Fruit fly (Drosophila melanogaster) whole organism, prepupa: ENCODE data around the gene Best3.
A peak's percentile ranks its signal among the peaks of the same experiment; 100 is the strongest.

Experiments used
- Blimp-1 ChIP-seq: fragments of 200-800 bp; sonication (Bioruptor generic); optimal IDR thresholded peaks from 3 replicates; lab custom pipeline; 2017; ENCODE audit warnings: missing biosample characterization, missing genetic modification characterization, mild to moderate bottlenecking, moderate library complexity, missing genetic modification reagents
- CG10631 ChIP-seq: fragments of 200-800 bp; sonication (Bioruptor generic); optimal IDR thresholded peaks from 2 replicates; lab custom pipeline; 2016; ENCODE audit warnings: missing biosample characterization, missing genetic modification characterization
- CG11762 ChIP-seq: fragments of 200-800 bp; sonication (Bioruptor generic); optimal IDR thresholded peaks from 3 replicates; lab custom pipeline; 2016; ENCODE audit warnings: missing biosample characterization, missing genetic modification characterization; ENCODE audit not compliant: insufficient read depth
- CG11902 ChIP-seq: fragments of 200-800 bp; sonication (Bioruptor generic); optimal IDR thresholded peaks from 3 replicates; lab custom pipeline; 2016; ENCODE audit warnings: missing biosample characterization, missing genetic modification characterization
- CG15336 ChIP-seq: fragments of 200-800 bp; sonication (Bioruptor generic); IDR thresholded peaks from 2 replicates; pipeline ENCODE4 v1.3.6; 2022; ENCODE audit warnings: missing biosample characterization, missing genetic modification characterization
- CG1621 ChIP-seq: fragments of 200-800 bp; sonication (Bioruptor generic); optimal IDR thresholded peaks from 3 replicates; lab custom pipeline; 2018; ENCODE audit warnings: missing biosample characterization, mild to moderate bottlenecking, missing genetic modification characterization
- CG16779 ChIP-seq: fragments of 200-800 bp; sonication (Bioruptor generic); optimal IDR thresholded peaks from 3 replicates; lab custom pipeline; 2017; ENCODE audit warnings: missing biosample characterization, mild to moderate bottlenecking, missing genetic modification characterization
- CG3032 ChIP-seq: fragments of 200-800 bp; optimal IDR thresholded peaks from 2 replicates; lab custom pipeline; 2019; ENCODE audit warnings: missing biosample characterization, mild to moderate bottlenecking, missing genetic modification characterization, moderate library complexity
- CG31627 ChIP-seq: fragments of 200-800 bp; sonication (Bioruptor generic); optimal IDR thresholded peaks from 3 replicates; lab custom pipeline; 2016; ENCODE audit warnings: missing biosample characterization, missing genetic modification characterization
- CG32006 ChIP-seq: fragments of 200-800 bp; sonication (Bioruptor generic); optimal IDR thresholded peaks from 3 replicates; lab custom pipeline; 2017; ENCODE audit warnings: missing biosample characterization, mild to moderate bottlenecking, missing genetic modification characterization
- CG34406 ChIP-seq: fragments of 200-800 bp; sonication (Bioruptor generic); optimal IDR thresholded peaks from 3 replicates; lab custom pipeline; 2016; ENCODE audit warnings: missing biosample characterization, missing genetic modification characterization
- CG3919 ChIP-seq: fragments of 200-800 bp; sonication (Bioruptor generic); optimal IDR thresholded peaks from 3 replicates; lab custom pipeline; 2016; ENCODE audit warnings: missing biosample characterization, missing genetic modification characterization
- CG6163 ChIP-seq: fragments of 200-800 bp; sonication (Bioruptor generic); IDR thresholded peaks from 3 replicates; pipeline ENCODE4 v1.3.6; 2022; ENCODE audit warnings: missing biosample characterization, missing genetic modification characterization
- CG6808 ChIP-seq: fragments of 200-800 bp; sonication (Bioruptor generic); optimal IDR thresholded peaks from 3 replicates; lab custom pipeline; 2017; ENCODE audit warnings: missing biosample characterization, missing genetic modification characterization, mild to moderate bottlenecking, moderate library complexity, missing genetic modification reagents
- CG7368 ChIP-seq: fragments of 200-800 bp; sonication (Bioruptor generic); optimal IDR thresholded peaks from 3 replicates; lab custom pipeline; 2016; ENCODE audit warnings: missing biosample characterization, missing genetic modification characterization
- CG8119 ChIP-seq: fragments of 200-800 bp; sonication (Bioruptor generic); IDR thresholded peaks from 3 replicates; pipeline ENCODE4 v1.3.6; 2022; ENCODE audit warnings: missing biosample characterization, missing genetic modification characterization
- CG8632 ChIP-seq: fragments of 200-800 bp; sonication (Bioruptor generic); optimal IDR thresholded peaks from 3 replicates; lab custom pipeline; 2016; ENCODE audit warnings: missing biosample characterization, missing genetic modification characterization
- Eip78C ChIP-seq: fragments of 200-800 bp; sonication (Bioruptor generic); peaks from one replicate; lab custom pipeline; 2016; ENCODE audit warnings: missing biosample characterization, missing genetic modification characterization
- Ets96B ChIP-seq: fragments of 200-800 bp; optimal IDR thresholded peaks from 2 replicates; lab custom pipeline; 2019; ENCODE audit warnings: missing biosample characterization, mild to moderate bottlenecking, missing genetic modification characterization, moderate library complexity
- Hr38 ChIP-seq: sonication (Bioruptor generic); optimal IDR thresholded peaks from 2 replicates; lab custom pipeline; 2016; ENCODE audit warnings: missing biosample characterization, missing genetic modification characterization
- Hr39 ChIP-seq: fragments of 200-800 bp; sonication (Bioruptor generic); optimal IDR thresholded peaks from 2 replicates; lab custom pipeline; 2016; ENCODE audit warnings: missing biosample characterization, missing genetic modification characterization
- Hr4 ChIP-seq: fragments of 200-800 bp; sonication (Bioruptor generic); optimal IDR thresholded peaks from 3 replicates; lab custom pipeline; 2016; ENCODE audit warnings: missing biosample characterization, missing genetic modification characterization
- Lpt ChIP-seq: fragments of 200-800 bp; sonication (Bioruptor generic); optimal IDR thresholded peaks from 3 replicates; lab custom pipeline; 2016; ENCODE audit warnings: missing biosample characterization, missing genetic modification characterization
- Met ChIP-seq: fragments of 200-800 bp; sonication (Bioruptor generic); optimal IDR thresholded peaks from 3 replicates; lab custom pipeline; 2016; ENCODE audit warnings: missing biosample characterization, missing genetic modification characterization
- OdsH ChIP-seq: fragments of 200-800 bp; sonication (Bioruptor generic); optimal IDR thresholded peaks from 3 replicates; lab custom pipeline; 2016; ENCODE audit warnings: missing biosample characterization, missing genetic modification characterization
- Smox ChIP-seq: fragments of 200-800 bp; sonication (Bioruptor generic); optimal IDR thresholded peaks from 3 replicates; lab custom pipeline; 2016; ENCODE audit warnings: missing biosample characterization, missing genetic modification characterization
- Sox14 ChIP-seq: fragments of 200-800 bp; sonication (Bioruptor generic); optimal IDR thresholded peaks from 3 replicates; lab custom pipeline; 2016; ENCODE audit warnings: missing biosample characterization, missing genetic modification characterization
- achi ChIP-seq: fragments of 200-800 bp; sonication (Bioruptor generic); optimal IDR thresholded peaks from 3 replicates; lab custom pipeline; 2016; ENCODE audit warnings: missing biosample characterization, missing genetic modification characterization
- acj6 ChIP-seq: fragments of 200-800 bp; sonication (Bioruptor generic); optimal IDR thresholded peaks from 3 replicates; lab custom pipeline; 2016; ENCODE audit warnings: missing biosample characterization, missing genetic modification characterization
- dac ChIP-seq: fragments of 200-800 bp; sonication (Bioruptor generic); optimal IDR thresholded peaks from 2 replicates; lab custom pipeline; 2017; ENCODE audit warnings: missing biosample characterization, mild to moderate bottlenecking, missing genetic modification characterization
- dsx ChIP-seq: fragments of 200-800 bp; optimal IDR thresholded peaks from 3 replicates; lab custom pipeline; 2019; ENCODE audit warnings: missing biosample characterization, mild to moderate bottlenecking, missing genetic modification characterization, moderate library complexity; ENCODE audit not compliant: poor library complexity, severe bottlenecking
- eg ChIP-seq: fragments of 200-800 bp; sonication (Bioruptor generic); IDR thresholded peaks from 3 replicates; pipeline ENCODE4 v1.3.6; 2022; ENCODE audit warnings: missing biosample characterization, missing genetic modification characterization
- esn ChIP-seq: fragments of 200-800 bp; sonication (Bioruptor generic); optimal IDR thresholded peaks from 2 replicates; lab custom pipeline; 2016; ENCODE audit warnings: missing biosample characterization, mild to moderate bottlenecking, missing genetic modification characterization, moderate library complexity
- fd85E ChIP-seq: fragments of 200-800 bp; sonication (Bioruptor generic); optimal IDR thresholded peaks from 3 replicates; lab custom pipeline; 2016; ENCODE audit warnings: missing biosample characterization, missing genetic modification characterization
- fkh ChIP-seq: fragments of 200-800 bp; sonication (Bioruptor generic); optimal IDR thresholded peaks from 3 replicates; lab custom pipeline; 2017; ENCODE audit warnings: missing biosample characterization, mild to moderate bottlenecking, missing genetic modification characterization, moderate library complexity
- ss ChIP-seq, 2 experiments: fragments of 200-800 bp; sonication (Bioruptor generic); optimal IDR thresholded peaks; 2 replicates in 1 of 2; 3 replicates in 1 of 2; lab custom pipeline; 2017 to 2018; ENCODE audit warnings: mild to moderate bottlenecking in 2 of 2, missing biosample characterization in 2 of 2, missing genetic modification characterization in 2 of 2, moderate library complexity in 1 of 2
- svp ChIP-seq: fragments of 200-800 bp; sonication (Bioruptor generic); peaks from one replicate; lab custom pipeline; 2016; ENCODE audit warnings: missing biosample characterization, missing genetic modification characterization
- vri ChIP-seq: fragments of 200-800 bp; sonication (Bioruptor generic); optimal IDR thresholded peaks from 3 replicates; lab custom pipeline; 2016; ENCODE audit warnings: missing biosample characterization, mild to moderate bottlenecking, missing genetic modification characterization

Best3 gene

dm6 chr3L:15275469-15276153, 27.0 kb downstream of the Best3 start:
- TF ChIP-seq CG32006, result peak; percentile 5
- TF ChIP-seq svp, result peak; percentile 67
- TF ChIP-seq Eip78C (GFP tag; lab: Kevin White, UChicago), result peak; percentile 47
- peak; percentile 5 for TF ChIP-seq OdsH (GFP tag; lab: Kevin White, UChicago)
- no peak for TF ChIP-seq CG16779 (tag; lab: Kevin White, UChicago)
- TF ChIP-seq Ets96B (tag; lab: Kevin White, UChicago), result peak; percentile 6
- no peak for TF ChIP-seq dac (GFP tag; lab: Kevin White, UChicago)
- TF ChIP-seq, all 60 proteins: peak for 5

DNA sequence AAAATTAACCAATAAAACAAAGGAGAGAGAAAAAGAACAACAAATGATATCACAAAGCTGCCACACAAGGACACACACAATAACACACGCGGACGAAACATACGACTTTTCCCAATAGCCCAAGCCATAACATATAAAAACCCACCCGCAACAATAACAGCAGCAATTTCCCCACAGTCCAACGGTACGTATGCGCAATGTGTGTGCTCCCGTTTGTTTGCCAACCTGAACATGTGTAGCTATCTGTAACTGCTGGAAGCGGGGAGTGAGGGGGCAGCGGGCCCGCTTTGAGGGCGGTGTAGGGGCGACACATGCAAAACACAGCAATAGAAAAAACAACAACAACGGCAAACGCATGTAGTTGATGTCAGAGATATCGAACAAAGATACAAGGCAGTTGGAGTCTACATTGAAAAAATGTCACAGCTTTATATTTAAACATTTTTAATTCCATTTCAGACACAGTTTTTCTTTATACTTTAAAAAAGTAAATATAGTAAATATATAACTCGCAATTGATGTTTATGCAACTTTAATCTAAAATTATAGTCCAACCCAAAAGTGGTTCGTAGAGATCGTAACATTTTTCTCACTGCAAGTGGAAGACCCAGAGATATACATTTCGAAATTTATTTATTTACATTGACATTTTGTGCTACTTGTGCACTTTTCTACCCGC, 33.7 kb downstream of the Best3 start:
- TF ChIP-seq eg, result 0 out of 3 replicates have a peak, but pooled peaks have one; percentile 30
- no peak for TF ChIP-seq OdsH (GFP tag; lab: Kevin White, UChicago)
- TF ChIP-seq fkh, result peak; percentile 32
- TF ChIP-seq CG32006, result peak; percentile 15
- no peak for TF ChIP-seq dac (GFP tag; lab: Kevin White, UChicago)
- peak; percentile 14 for TF ChIP-seq Eip78C (GFP tag; lab: Kevin White, UChicago)
- peak; percentile 47; the same call in 1 of the 3 replicates for TF ChIP-seq CG8119 (GFP tag; lab: Robert Waterston, UW)
- peak; percentile 33; the same call in 1 of the 2 replicates for TF ChIP-seq CG15336 (GFP tag; lab: Robert Waterston, UW)

DNA sequence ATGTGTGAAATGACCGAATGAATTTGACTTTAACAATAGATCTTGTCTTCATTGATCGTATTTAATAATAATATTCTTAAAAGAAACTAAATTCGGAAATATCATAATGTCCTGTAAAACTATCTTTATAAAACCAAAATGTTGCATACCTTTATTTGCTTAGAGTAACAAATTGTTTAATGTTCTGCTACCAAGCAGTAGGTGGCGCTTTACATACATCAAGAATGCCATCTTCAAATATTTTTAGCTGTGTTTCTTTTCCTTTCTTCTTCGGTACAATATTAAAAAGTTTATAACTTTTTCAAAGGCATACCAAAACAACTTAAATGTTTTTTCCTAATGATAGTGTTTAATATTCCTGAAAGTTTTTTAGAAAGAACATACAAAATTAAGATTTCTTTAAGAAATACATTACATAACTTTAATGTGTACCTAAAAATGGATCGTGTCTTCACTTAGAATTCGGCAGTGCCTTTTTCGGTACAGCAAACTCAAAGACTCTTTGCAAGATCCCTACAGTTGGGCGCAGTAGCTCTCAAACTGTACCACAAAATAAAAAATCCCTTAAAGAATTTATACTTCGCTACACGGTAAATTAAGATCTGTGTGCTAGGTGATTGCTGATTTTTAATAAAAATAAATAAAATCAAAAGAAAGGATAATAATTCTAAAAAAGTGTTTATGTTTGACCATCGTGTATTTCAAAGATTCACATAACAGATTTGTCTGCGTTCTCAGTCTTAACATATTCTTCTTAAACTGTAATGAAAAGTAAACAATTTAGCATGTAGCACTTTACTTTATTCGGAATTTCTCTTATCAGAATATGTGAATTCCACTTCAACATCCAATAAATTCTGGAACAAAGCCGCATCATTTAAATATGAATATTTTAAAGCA, 34.6 kb downstream of the Best3 start:
- TF ChIP-seq esn (GFP tag; lab: Kevin White, UChicago), result peak; percentile 3
- TF ChIP-seq Eip78C (GFP tag; lab: Kevin White, UChicago), result peak; percentile 57
- TF ChIP-seq Met (GFP tag; lab: Kevin White, UChicago), result peak; percentile 9
- TF ChIP-seq Blimp-1 (GFP tag; lab: Kevin White, UChicago), result no peak
- no peak for TF ChIP-seq CG3032 (tag; lab: Kevin White, UChicago)
- no peak for TF ChIP-seq Sox14
- TF ChIP-seq Hr4, result peak; percentile 6
- TF ChIP-seq, all 60 proteins: peak for 4

dm6 chr3L:15266628-15267027, 36.0 kb downstream of the Best3 start:
- TF ChIP-seq Hr4 (peak; percentile 81), CG11762 (GFP tag; lab: Kevin White, UChicago) (peak; percentile 45), Eip78C (GFP tag; lab: Kevin White, UChicago) (peak; percentile 93), acj6 (GFP tag; lab: Kevin White, UChicago) (peak; percentile 79), CG6808 (GFP tag; lab: Kevin White, UChicago) (peak; percentile 76), Smox (peak; percentile 79), CG3919 (GFP tag; lab: Kevin White, UChicago) (peak; percentile 82), Blimp-1 (GFP tag; lab: Kevin White, UChicago) (peak; percentile 19), fd85E (GFP tag; lab: Kevin White, UChicago) (no peak), CG1621 (tag; lab: Kevin White, UChicago) (peak; percentile 35), CG32006 (peak; percentile 88), CG10631 (GFP tag; lab: Kevin White, UChicago) (peak; percentile 74), Sox14 (peak; percentile 81), CG15336 (GFP tag; lab: Robert Waterston, UW) (peak; percentile 74), CG8632 (GFP tag; lab: Kevin White, UChicago) (peak; percentile 45), CG8119 (GFP tag; lab: Robert Waterston, UW) (peak; percentile 80), CG6163 (peak; percentile 69), dsx (GFP tag; lab: Kevin White, UChicago) (peak; percentile 65), Met (GFP tag; lab: Kevin White, UChicago) (peak; percentile 75), Ets96B (tag; lab: Kevin White, UChicago) (peak; percentile 80), eg (peak; percentile 50; the same call in 2 of the 3 replicates), Hr39 (GFP tag; lab: Kevin White, UChicago) (peak; percentile 61), Lpt (GFP tag; lab: Kevin White, UChicago) (peak; percentile 75), ss (GFP tag; optimal IDR thresholded peaks at IDR 0.05; lab: Kevin White, UChicago) (peak; percentile 48 to 56), CG16779 (tag; lab: Kevin White, UChicago) (no peak), svp (peak; percentile 90), CG11902 (peak; percentile 15), vri (GFP tag; lab: Kevin White, UChicago) (peak; percentile 19), CG34406 (GFP tag; lab: Kevin White, UChicago) (peak; percentile 74), Hr38 (GFP tag; lab: Kevin White, UChicago) (no peak), CG7368 (GFP tag; lab: Kevin White, UChicago) (peak; percentile 28), achi (GFP tag; lab: Kevin White, UChicago) (peak; percentile 78), CG31627 (GFP tag; lab: Kevin White, UChicago) (peak; percentile 64)
